Fruit fly (Drosophila melanogaster) whole organism, embryonic: Measurements from ENCODE around the gene CG32708.
A peak's percentile ranks its signal among the peaks of the same experiment; 100 is the strongest.

Experiments
- Atf3 ChIP-seq: fragments of 200-800 bp; sonication (Bioruptor generic); optimal IDR thresholded peaks from 3 replicates; lab custom pipeline; 2016; ENCODE audit warnings: missing biosample characterization, missing genetic modification characterization
- CG15011 ChIP-seq: fragments of 200-800 bp; sonication (Bioruptor generic); optimal IDR thresholded peaks from 3 replicates; lab custom pipeline; 2018; ENCODE audit warnings: missing biosample characterization, mild to moderate bottlenecking, missing genetic modification characterization
- CG1529 ChIP-seq: fragments of 200-800 bp; sonication (Bioruptor generic); optimal IDR thresholded peaks from 3 replicates; lab custom pipeline; 2018; ENCODE audit warnings: missing biosample characterization, missing genetic modification characterization
- CG15601 ChIP-seq: fragments of 200-800 bp; sonication (Bioruptor generic); optimal IDR thresholded peaks from 3 replicates; lab custom pipeline; 2019; ENCODE audit warnings: missing biosample characterization, mild to moderate bottlenecking, missing genetic modification characterization, moderate library complexity
- CG16815 ChIP-seq: fragments of 200-800 bp; sonication (Bioruptor generic); optimal IDR thresholded peaks from 3 replicates; lab custom pipeline; 2017; ENCODE audit warnings: missing biosample characterization, mild to moderate bottlenecking, missing genetic modification characterization
- CG16863 ChIP-seq: fragments of 200-800 bp; sonication (Bioruptor generic); optimal IDR thresholded peaks from 3 replicates; lab custom pipeline; 2016; ENCODE audit warnings: missing biosample characterization, missing genetic modification characterization
- CG17186 ChIP-seq: fragments of 200-800 bp; sonication (Bioruptor generic); optimal IDR thresholded peaks from 3 replicates; lab custom pipeline; 2017; ENCODE audit warnings: missing biosample characterization, missing genetic modification reagents, missing genetic modification characterization
- CG30403 ChIP-seq: fragments of 200-800 bp; sonication (Bioruptor generic); optimal IDR thresholded peaks from 3 replicates; lab custom pipeline; 2016; ENCODE audit warnings: missing biosample characterization, missing genetic modification characterization
- CG4617 ChIP-seq: fragments of 200-800 bp; sonication (Bioruptor generic); optimal IDR thresholded peaks from 3 replicates; lab custom pipeline; 2016; ENCODE audit warnings: missing biosample characterization, missing genetic modification characterization, borderline replicate concordance
- CG4730 ChIP-seq: fragments of 200-800 bp; sonication (Bioruptor generic); IDR thresholded peaks from 2 replicates; pipeline ENCODE4 v1.3.6; 2022; ENCODE audit warnings: missing biosample characterization, missing genetic modification characterization
- CG9797 ChIP-seq: fragments of 200-800 bp; sonication (Bioruptor generic); optimal IDR thresholded peaks from 3 replicates; lab custom pipeline; 2018; ENCODE audit warnings: missing biosample characterization, mild to moderate bottlenecking, missing genetic modification characterization
- CG9817 ChIP-seq: fragments of 200-800 bp; sonication (Bioruptor generic); optimal IDR thresholded peaks from 2 replicates; lab custom pipeline; 2018; ENCODE audit warnings: missing biosample characterization, mild to moderate bottlenecking, missing genetic modification characterization, moderate library complexity
- Dref ChIP-seq: fragments of 200-800 bp; sonication (Bioruptor generic); IDR thresholded peaks from 2 replicates; pipeline ENCODE4 v1.3.6; 2022; ENCODE audit warnings: missing biosample characterization, missing genetic modification characterization
- E2f1 ChIP-seq: fragments of 200-800 bp; sonication (Bioruptor generic); IDR thresholded peaks from 2 replicates; pipeline ENCODE4 v1.3.6; 2022; ENCODE audit warnings: missing biosample characterization, missing genetic modification characterization
- ERR ChIP-seq: fragments of 200-800 bp; sonication (Bioruptor generic); optimal IDR thresholded peaks from 2 replicates; lab custom pipeline; 2016; ENCODE audit warnings: missing biosample characterization, missing genetic modification characterization
- Elba2 ChIP-seq: fragments of 200-800 bp; sonication (Bioruptor generic); optimal IDR thresholded peaks from 3 replicates; lab custom pipeline; 2016; ENCODE audit warnings: missing biosample characterization, missing genetic modification characterization
- Gug ChIP-seq: fragments of 200-800 bp; sonication (Bioruptor generic); IDR thresholded peaks from 4 replicates; pipeline ENCODE4 v1.3.6; 2022; ENCODE audit warnings: missing biosample characterization, missing genetic modification characterization
- H2.0 ChIP-seq: fragments of 200-800 bp; sonication (Bioruptor generic); IDR thresholded peaks from 2 replicates; pipeline ENCODE4 v1.3.6; 2022; ENCODE audit warnings: missing biosample characterization, missing genetic modification characterization
- HLHmδ ChIP-seq: fragments of 200-800 bp; sonication (Bioruptor generic); optimal IDR thresholded peaks from 2 replicates; lab custom pipeline; 2018; ENCODE audit warnings: missing biosample characterization, mild to moderate bottlenecking, missing genetic modification characterization, moderate library complexity
- Hey ChIP-seq: fragments of 200-800 bp; sonication (Bioruptor generic); optimal IDR thresholded peaks from 3 replicates; lab custom pipeline; 2018; ENCODE audit warnings: missing biosample characterization, mild to moderate bottlenecking, missing genetic modification characterization
- Meics ChIP-seq: fragments of 200-800 bp; sonication (Bioruptor generic); optimal IDR thresholded peaks from 2 replicates; lab custom pipeline; 2017; ENCODE audit warnings: missing biosample characterization, mild to moderate bottlenecking, missing genetic modification characterization
- Stat92E ChIP-seq, 3 experiments: fragments of >200 bp in 2 of 3; fragments of 200-800 bp in 1 of 3; sonication (Bioruptor generic) in 1 of 3; optimal IDR thresholded peaks; 2 replicates each; lab custom pipeline; 2017 to 2019; ENCODE audit warnings: missing biosample characterization in 3 of 3, missing genetic modification characterization in 3 of 3, mild to moderate bottlenecking in 1 of 3, moderate library complexity in 1 of 3
- Taf1 ChIP-seq: fragments of 200-800 bp; sonication (Bioruptor generic); IDR thresholded peaks from 2 replicates; pipeline ENCODE4 v1.3.6; 2022; ENCODE audit warnings: missing biosample characterization, missing genetic modification characterization
- Trl ChIP-seq, 3 experiments: fragments of >200 bp in 2 of 3; fragments of 200-800 bp in 1 of 3; sonication (Bioruptor generic) in 1 of 3; optimal IDR thresholded peaks; 2 replicates in 1 of 3; 3 replicates in 2 of 3; lab custom pipeline; 2016 to 2017; ENCODE audit warnings: missing biosample characterization in 1 of 3, missing genetic modification characterization in 1 of 3
- Vsx1 ChIP-seq: fragments of 200-800 bp; sonication (Bioruptor generic); optimal IDR thresholded peaks from 2 replicates; lab custom pipeline; 2017; ENCODE audit warnings: missing biosample characterization, mild to moderate bottlenecking, missing genetic modification characterization, missing genetic modification reagents
- aop ChIP-seq: fragments of 200-800 bp; sonication (Bioruptor generic); IDR thresholded peaks from 2 replicates; pipeline ENCODE4 v1.3.6; 2022; ENCODE audit warnings: missing biosample characterization, missing genetic modification characterization
- ash1 ChIP-seq: fragments of 200-800 bp; sonication (Bioruptor generic); optimal IDR thresholded peaks from 2 replicates; lab custom pipeline; 2018; ENCODE audit warnings: missing biosample characterization, mild to moderate bottlenecking, missing genetic modification characterization
- cato ChIP-seq: fragments of 200-800 bp; sonication (Bioruptor generic); optimal IDR thresholded peaks from 2 replicates; lab custom pipeline; 2016; ENCODE audit warnings: missing biosample characterization, missing genetic modification characterization, borderline replicate concordance
- caup ChIP-seq: fragments of 200-800 bp; sonication (Bioruptor generic); optimal IDR thresholded peaks from 3 replicates; lab custom pipeline; 2017; ENCODE audit warnings: missing biosample characterization, mild to moderate bottlenecking, missing genetic modification characterization, moderate library complexity; ENCODE audit not compliant: severe bottlenecking
- chn ChIP-seq: fragments of 200-800 bp; sonication (Bioruptor generic); optimal IDR thresholded peaks from 2 replicates; lab custom pipeline; 2016; ENCODE audit warnings: missing biosample characterization, missing genetic modification characterization
- crc ChIP-seq: fragments of 200-800 bp; sonication (Bioruptor generic); optimal IDR thresholded peaks from 2 replicates; lab custom pipeline; 2016; ENCODE audit warnings: missing biosample characterization, missing genetic modification characterization
- croc ChIP-seq: fragments of 200-800 bp; sonication (Bioruptor generic); conservative IDR thresholded peaks from 3 replicates; pipeline ENCODE4 v1.3.6; 2022; ENCODE audit warnings: missing biosample characterization, missing genetic modification characterization
- en ChIP-seq: fragments of 200-800 bp; sonication (Bioruptor generic); optimal IDR thresholded peaks from 2 replicates; lab custom pipeline; 2016; ENCODE audit warnings: missing biosample characterization, missing genetic modification characterization
- ftz-f1 ChIP-seq: fragments of 200-800 bp; sonication (Bioruptor generic); optimal IDR thresholded peaks from 2 replicates; lab custom pipeline; 2016; ENCODE audit warnings: missing biosample characterization, missing genetic modification characterization
- gcm2 ChIP-seq: fragments of 200-800 bp; sonication (Bioruptor generic); optimal IDR thresholded peaks from 2 replicates; lab custom pipeline; 2016; ENCODE audit warnings: missing biosample characterization, missing genetic modification characterization
- gfzf ChIP-seq: fragments of 200-800 bp; sonication (Bioruptor generic); optimal IDR thresholded peaks from 2 replicates; lab custom pipeline; 2016; ENCODE audit warnings: missing biosample characterization, mild to moderate bottlenecking, missing genetic modification characterization, moderate library complexity
- grn ChIP-seq: fragments of 200-800 bp; sonication (Bioruptor generic); optimal IDR thresholded peaks from 3 replicates; lab custom pipeline; 2017; ENCODE audit warnings: missing biosample characterization, missing genetic modification characterization
- lbe ChIP-seq: fragments of 200-800 bp; sonication (Bioruptor generic); optimal IDR thresholded peaks from 2 replicates; lab custom pipeline; 2016; ENCODE audit warnings: missing biosample characterization, mild to moderate bottlenecking, missing genetic modification characterization
- oc ChIP-seq: fragments of 200-800 bp; sonication (Bioruptor generic); optimal IDR thresholded peaks from 2 replicates; lab custom pipeline; 2018; ENCODE audit warnings: missing biosample characterization, mild to moderate bottlenecking, missing genetic modification characterization, moderate library complexity
- org-1 ChIP-seq: fragments of 200-800 bp; sonication (Bioruptor generic); optimal IDR thresholded peaks from 2 replicates; lab custom pipeline; 2017; ENCODE audit warnings: missing biosample characterization, missing genetic modification characterization
- pan ChIP-seq, 4 experiments: fragments of >200 bp in 3 of 4; fragments of 200-800 bp in 1 of 4; sonication (Bioruptor generic) in 1 of 4; optimal IDR thresholded peaks in 3 of 4; IDR thresholded peaks in 1 of 4; 2 replicates each; pipeline versions ENCODE4 v1.3.6 to Lab custom; 2017 to 2022; ENCODE audit warnings: missing biosample characterization in 2 of 4, missing genetic modification characterization in 2 of 4, mixed read lengths in 1 of 4
- stc ChIP-seq: fragments of 200-800 bp; sonication (Bioruptor generic); IDR thresholded peaks from 2 replicates; pipeline ENCODE4 v1.3.6; 2022; ENCODE audit warnings: missing biosample characterization, missing genetic modification characterization
- tup ChIP-seq: fragments of 200-800 bp; sonication (Bioruptor generic); optimal IDR thresholded peaks from 2 replicates; lab custom pipeline; 2016; ENCODE audit warnings: missing biosample characterization, mild to moderate bottlenecking, missing genetic modification characterization, moderate library complexity
- twi ChIP-seq: fragments of 200-800 bp; optimal IDR thresholded peaks from 2 replicates; lab custom pipeline; 2019; ENCODE audit warnings: missing biosample characterization, mild to moderate bottlenecking, missing genetic modification characterization, moderate library complexity
- wdn ChIP-seq: fragments of 200-800 bp; sonication (Bioruptor generic); IDR thresholded peaks from 2 replicates; pipeline ENCODE4 v1.3.6; 2022; ENCODE audit warnings: missing biosample characterization, missing genetic modification characterization
- yki ChIP-seq: fragments of >200 bp; optimal IDR thresholded peaks from 3 replicates; lab custom pipeline; 2018

The CG32708 gene

DNA sequence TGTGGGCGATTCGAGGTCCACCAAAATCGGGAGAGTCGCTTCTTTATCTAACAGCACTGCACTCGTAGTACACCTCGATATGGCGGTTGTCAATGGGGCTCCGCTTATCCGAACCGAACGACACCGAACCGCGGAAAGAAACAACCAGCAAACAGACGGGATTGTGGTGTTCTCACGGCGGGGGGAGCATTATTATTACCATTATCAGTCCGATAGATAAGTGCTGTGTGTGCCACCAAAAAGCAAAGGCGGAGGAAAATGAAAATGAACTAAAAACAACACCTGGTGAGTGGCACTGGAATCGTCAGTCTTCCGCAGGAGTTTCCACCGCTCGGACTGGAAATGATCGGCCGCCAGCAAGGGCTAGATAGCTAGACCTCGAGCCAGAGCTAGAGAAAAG is 22.7 kb downstream of the CG32708 start, which contains the start of gene AP-1gamma (continued):
- TF ChIP-seq CG17186 (GFP tag; lab: Kevin White, UChicago) = no peak

DNA sequence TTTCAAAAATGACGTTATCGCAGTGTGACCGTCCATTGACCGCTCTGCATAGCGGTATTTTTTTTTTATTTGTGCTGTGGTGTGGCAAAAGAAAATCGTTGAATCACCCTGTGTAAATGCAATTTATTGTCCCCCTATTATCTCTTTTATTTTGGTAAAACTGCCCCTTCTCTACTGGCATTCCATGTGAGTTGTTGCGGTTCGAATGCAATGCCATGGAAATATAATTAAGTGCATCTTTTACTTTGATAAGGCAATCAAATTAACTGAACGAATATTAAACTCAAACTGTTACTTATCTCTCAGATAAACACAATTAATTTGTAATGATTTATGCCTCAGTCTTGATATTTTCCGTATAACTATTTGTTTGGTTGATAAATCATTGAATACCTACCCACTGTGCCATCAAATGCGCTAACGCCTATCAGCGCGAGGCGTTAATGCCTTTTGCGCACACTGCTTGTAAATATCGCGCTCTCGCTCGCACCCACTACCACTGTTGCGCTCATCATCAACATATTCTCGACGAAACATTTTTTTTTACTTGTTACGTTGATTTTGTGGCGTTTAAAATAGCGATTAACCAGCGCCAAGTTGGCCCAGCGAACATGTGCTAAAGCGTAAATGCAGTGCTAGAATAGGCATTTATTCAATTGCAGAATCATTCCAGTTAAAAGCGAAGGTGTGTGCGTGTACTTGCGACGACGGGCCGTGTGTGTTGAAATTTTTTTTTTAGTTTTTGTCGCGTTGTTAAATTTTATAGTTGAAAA is 23.5 kb downstream of the CG32708 start:
- TF ChIP-seq CG4617 (GFP tag; lab: Kevin White, UChicago) (peak; percentile 53), Trl (optimal IDR thresholded peaks at IDR 0.05; lab: Kevin White, UChicago) (no peak), Trl (GFP tag; optimal IDR thresholded peaks at IDR 0.05; lab: Kevin White, UChicago) (peak; percentile 9), croc (no peak; the same call in 2 of the 3 replicates), stc (GFP tag; lab: Robert Waterston, UW) (no peak), Stat92E (GFP tag; optimal IDR thresholded peaks at IDR 0.05; lab: Kevin White, UChicago) (no peak), Atf3 (GFP tag; lab: Kevin White, UChicago) (peak; percentile 27), CG9817 (tag; lab: Kevin White, UChicago) (peak; percentile 38), CG30403 (peak; percentile 72), ash1 (GFP tag; lab: Kevin White, UChicago) (no peak), H2.0 (peak; percentile 36), grn (GFP tag; lab: Kevin White, UChicago) (no peak), tup (GFP tag; lab: Kevin White, UChicago) (no peak), wdn (no peak), Dref (GFP tag; lab: Robert Waterston, UW) (no peak), Gug (GFP tag; lab: Robert Waterston, UW) (peak; percentile 5; the same call in 1 of the 4 replicates), CG15011 (GFP tag; lab: Kevin White, UChicago) (no peak), aop (GFP tag; lab: Robert Waterston, UW) (no peak), Meics (GFP tag; lab: Kevin White, UChicago) (peak; percentile 51), ftz-f1 (no peak), CG1529 (GFP tag; lab: Kevin White, UChicago) (no peak), en (GFP tag; lab: Kevin White, UChicago) (no peak), cato (GFP tag; lab: Kevin White, UChicago) (peak; percentile 45), gcm2 (peak; percentile 9), ERR (GFP tag; lab: Kevin White, UChicago) (no peak), CG16815 (GFP tag; lab: Kevin White, UChicago) (peak; percentile 43), CG4730 (no peak; the same call in 1 of the 2 replicates), CG15601 (peak; percentile 31), twi (tag; lab: Kevin White, UChicago) (peak; percentile 35), Taf1 (GFP tag; lab: Robert Waterston, UW) (no peak; the same call in 1 of the 2 replicates), gfzf (GFP tag; lab: Kevin White, UChicago) (peak; percentile 91), caup (GFP tag; lab: Kevin White, UChicago) (no peak), Vsx1 (no peak), yki (lab: Kevin White, UChicago) (no peak), lbe (GFP tag; lab: Kevin White, UChicago) (no peak), chn (GFP tag; lab: Kevin White, UChicago) (peak; percentile 52), org-1 (peak; percentile 17), pan (optimal IDR thresholded peaks at IDR 0.05; lab: Kevin White, UChicago) (no peak), pan (GFP tag; optimal IDR thresholded peaks at IDR 0.05 in 1 of 2, IDR thresholded peaks at IDR 0.05 in 1 of 2) (peak in 1 of 2 experiments; percentile 44), Elba2 (peak; percentile 11), HLHmδ (GFP tag; lab: Kevin White, UChicago) (no peak), E2f1 (GFP tag; lab: Robert Waterston, UW) (peak; percentile 20; the same call in 1 of the 2 replicates), Hey (tag; lab: Kevin White, UChicago) (no peak), crc (GFP tag; lab: Kevin White, UChicago) (no peak), CG16863 (peak; percentile 73), oc (tag; lab: Kevin White, UChicago) (no peak), CG9797 (GFP tag; lab: Kevin White, UChicago) (peak; percentile 69)
